Fruit fly (Drosophila melanogaster) whole organism, embryonic: ENCODE results near the gene erm.
A peak's percentile ranks its signal among the peaks of the same experiment; 100 is the strongest.

Experiments used
- Atf6 ChIP-seq: fragments of 200-800 bp; sonication (Bioruptor generic); IDR thresholded peaks from 2 replicates; pipeline ENCODE4 v1.3.6; 2022; ENCODE audit warnings: missing biosample characterization, missing genetic modification characterization
- BtbVII ChIP-seq: fragments of 200-800 bp; sonication (Bioruptor generic); optimal IDR thresholded peaks from 3 replicates; lab custom pipeline; 2017; ENCODE audit warnings: missing biosample characterization, mild to moderate bottlenecking, missing genetic modification characterization
- CG1024 ChIP-seq: fragments of 200-800 bp; sonication (Bioruptor generic); IDR thresholded peaks from 2 replicates; pipeline ENCODE4 v1.3.6; 2022; ENCODE audit warnings: missing biosample characterization, missing genetic modification characterization
- CG10979 ChIP-seq: fragments of 200-800 bp; sonication (Bioruptor generic); optimal IDR thresholded peaks from 2 replicates; lab custom pipeline; 2018; ENCODE audit warnings: missing biosample characterization, mild to moderate bottlenecking, missing genetic modification characterization, moderate library complexity
- CG11085 ChIP-seq: fragments of 200-800 bp; sonication (Bioruptor generic); IDR thresholded peaks from 2 replicates; pipeline ENCODE4 v1.3.6; 2022; ENCODE audit warnings: missing biosample characterization, missing genetic modification characterization
- CG11247 ChIP-seq: fragments of 200-800 bp; sonication (Bioruptor generic); IDR thresholded peaks from 2 replicates; pipeline ENCODE4 v1.3.6; 2022; ENCODE audit warnings: missing biosample characterization, missing genetic modification characterization
- CG11560 ChIP-seq: fragments of 200-800 bp; sonication (Bioruptor generic); IDR thresholded peaks from 3 replicates; pipeline ENCODE4 v1.3.6; 2022; ENCODE audit warnings: missing biosample characterization, missing genetic modification characterization
- CG11695 ChIP-seq: fragments of 200-800 bp; sonication (Bioruptor generic); IDR thresholded peaks from 3 replicates; pipeline ENCODE4 v1.3.6; 2022; ENCODE audit warnings: missing biosample characterization, missing genetic modification characterization
- CG1233 ChIP-seq: fragments of 200-800 bp; sonication (Bioruptor generic); optimal IDR thresholded peaks from 4 replicates; lab custom pipeline; 2018; ENCODE audit warnings: missing biosample characterization, mild to moderate bottlenecking, missing genetic modification characterization
- CG12391 ChIP-seq: fragments of 200-800 bp; sonication (Bioruptor generic); optimal IDR thresholded peaks from 3 replicates; lab custom pipeline; 2018; ENCODE audit warnings: missing biosample characterization, mild to moderate bottlenecking, missing genetic modification characterization, moderate library complexity
- CG13775 ChIP-seq: fragments of 200-800 bp; sonication (Bioruptor generic); optimal IDR thresholded peaks from 3 replicates; lab custom pipeline; 2017; ENCODE audit warnings: missing biosample characterization, mild to moderate bottlenecking, missing genetic modification characterization
- CG1603 ChIP-seq: fragments of 200-800 bp; sonication (Bioruptor generic); optimal IDR thresholded peaks from 2 replicates; lab custom pipeline; 2019; ENCODE audit warnings: missing biosample characterization, mild to moderate bottlenecking, missing genetic modification characterization, moderate library complexity
- CG1647 ChIP-seq: fragments of 200-800 bp; sonication (Bioruptor generic); optimal IDR thresholded peaks from 3 replicates; lab custom pipeline; 2016; ENCODE audit warnings: missing biosample characterization, missing genetic modification characterization
- CG16863 ChIP-seq: fragments of 200-800 bp; sonication (Bioruptor generic); optimal IDR thresholded peaks from 3 replicates; lab custom pipeline; 2016; ENCODE audit warnings: missing biosample characterization, missing genetic modification characterization
- CG18764 ChIP-seq: fragments of 200-800 bp; sonication (Bioruptor generic); optimal IDR thresholded peaks from 3 replicates; lab custom pipeline; 2016; ENCODE audit warnings: missing biosample characterization, missing genetic modification characterization
- CG32772 ChIP-seq: fragments of 200-800 bp; sonication (Bioruptor generic); IDR thresholded peaks from 2 replicates; pipeline ENCODE4 v1.3.6; 2022; ENCODE audit warnings: missing biosample characterization, missing genetic modification characterization
- CG33213 ChIP-seq: fragments of 200-800 bp; sonication (Bioruptor generic); optimal IDR thresholded peaks from 3 replicates; lab custom pipeline; 2016; ENCODE audit warnings: missing biosample characterization, missing genetic modification characterization
- CG42726 ChIP-seq: fragments of 200-800 bp; sonication (Bioruptor generic); IDR thresholded peaks from 2 replicates; pipeline ENCODE4 v1.3.6; 2022; ENCODE audit warnings: missing biosample characterization, missing genetic modification characterization; ENCODE audit not compliant: partially characterized antibody
- CG4328 ChIP-seq: fragments of 200-800 bp; sonication (Bioruptor generic); optimal IDR thresholded peaks from 3 replicates; lab custom pipeline; 2017; ENCODE audit warnings: missing biosample characterization, missing genetic modification reagents, missing genetic modification characterization
- CG43689 ChIP-seq: fragments of 200-800 bp; sonication (Bioruptor generic); IDR thresholded peaks from 2 replicates; pipeline ENCODE4 v1.3.6; 2022; ENCODE audit warnings: missing biosample characterization, missing genetic modification characterization
- CG4404 ChIP-seq: fragments of 200-800 bp; sonication (Bioruptor generic); IDR thresholded peaks from 2 replicates; pipeline ENCODE4 v1.3.6; 2022; ENCODE audit warnings: missing biosample characterization, missing genetic modification characterization
- CG7556 ChIP-seq: fragments of 200-800 bp; sonication (Bioruptor generic); optimal IDR thresholded peaks from 2 replicates; lab custom pipeline; 2017; ENCODE audit warnings: missing biosample characterization, mild to moderate bottlenecking, missing genetic modification characterization
- CG9609 ChIP-seq: fragments of 200-800 bp; sonication (Bioruptor generic); optimal IDR thresholded peaks from 3 replicates; lab custom pipeline; 2016; ENCODE audit warnings: missing biosample characterization, missing genetic modification characterization
- CHES-1-like ChIP-seq: fragments of 200-800 bp; sonication (Bioruptor generic); optimal IDR thresholded peaks from 2 replicates; lab custom pipeline; 2016; ENCODE audit warnings: missing biosample characterization, missing genetic modification characterization
- Dbx ChIP-seq: fragments of 200-800 bp; sonication (Bioruptor generic); IDR thresholded peaks from 3 replicates; pipeline ENCODE4 v1.3.6; 2022; ENCODE audit warnings: missing biosample characterization, missing genetic modification characterization
- Dip3 ChIP-seq: fragments of 200-800 bp; sonication (Bioruptor generic); optimal IDR thresholded peaks from 3 replicates; lab custom pipeline; 2016; ENCODE audit warnings: missing biosample characterization, missing genetic modification characterization
- H15 ChIP-seq: fragments of 200-800 bp; sonication (Bioruptor generic); IDR thresholded peaks from 3 replicates; pipeline ENCODE4 v1.3.6; 2022; ENCODE audit warnings: missing biosample characterization, missing genetic modification characterization
- Pdp1 ChIP-seq, 2 experiments: fragments of 200-800 bp; sonication (Bioruptor generic); optimal IDR thresholded peaks; 3 replicates each; lab custom pipeline; 2016; ENCODE audit warnings: missing biosample characterization in 2 of 2, missing genetic modification characterization in 2 of 2, mild to moderate bottlenecking in 1 of 2, moderate library complexity in 1 of 2
- Sox102F ChIP-seq: fragments of 200-800 bp; sonication (Bioruptor generic); optimal IDR thresholded peaks from 2 replicates; lab custom pipeline; 2018; ENCODE audit warnings: missing biosample characterization, mild to moderate bottlenecking, missing genetic modification characterization, moderate library complexity
- Spps ChIP-seq: fragments of 200-800 bp; sonication (Bioruptor generic); optimal IDR thresholded peaks from 2 replicates; lab custom pipeline; 2018; ENCODE audit warnings: missing biosample characterization, mild to moderate bottlenecking, missing genetic modification characterization
- Vsx1 ChIP-seq: fragments of 200-800 bp; sonication (Bioruptor generic); optimal IDR thresholded peaks from 2 replicates; lab custom pipeline; 2017; ENCODE audit warnings: missing biosample characterization, mild to moderate bottlenecking, missing genetic modification characterization, missing genetic modification reagents
- ac ChIP-seq: fragments of 200-800 bp; sonication (Bioruptor generic); optimal IDR thresholded peaks from 3 replicates; lab custom pipeline; 2017; ENCODE audit warnings: missing biosample characterization, mild to moderate bottlenecking, missing genetic modification characterization
- btn ChIP-seq: fragments of 200-800 bp; sonication (Bioruptor generic); optimal IDR thresholded peaks from 2 replicates; lab custom pipeline; 2016; ENCODE audit warnings: missing biosample characterization, missing genetic modification characterization
- cas ChIP-seq: fragments of 200-800 bp; sonication (Bioruptor generic); IDR thresholded peaks from 2 replicates; pipeline ENCODE4 v1.3.6; 2022; ENCODE audit warnings: missing biosample characterization, missing genetic modification characterization
- crp ChIP-seq, 2 experiments: fragments of 200-800 bp; sonication (Bioruptor generic); optimal IDR thresholded peaks; 2 replicates in 1 of 2; 3 replicates in 1 of 2; lab custom pipeline; 2017; ENCODE audit warnings: missing biosample characterization in 2 of 2, missing genetic modification characterization in 2 of 2, mild to moderate bottlenecking in 1 of 2, moderate library complexity in 1 of 2
- dati ChIP-seq: fragments of 200-800 bp; sonication (Bioruptor generic); IDR thresholded peaks from 2 replicates; pipeline ENCODE4 v1.3.6; 2022; ENCODE audit warnings: missing biosample characterization, missing genetic modification characterization
- dpn ChIP-seq, 2 experiments: fragments of 200-800 bp; sonication (Bioruptor generic); optimal IDR thresholded peaks; 3 replicates each; lab custom pipeline; 2016; ENCODE audit warnings: missing biosample characterization in 2 of 2, missing genetic modification characterization in 2 of 2
- eve ChIP-seq, 2 experiments: fragments of >200 bp; optimal IDR thresholded peaks; 2 replicates each; lab custom pipeline; 2017; ENCODE audit warnings: missing biosample characterization in 2 of 2, missing genetic modification characterization in 2 of 2
- fu2 ChIP-seq: fragments of 200-800 bp; sonication (Bioruptor generic); optimal IDR thresholded peaks from 2 replicates; lab custom pipeline; 2016; ENCODE audit warnings: missing biosample characterization, missing genetic modification characterization
- gce ChIP-seq: fragments of 200-800 bp; sonication (Bioruptor generic); IDR thresholded peaks from 3 replicates; pipeline ENCODE4 v1.3.6; 2022; ENCODE audit warnings: missing biosample characterization, missing genetic modification characterization
- kni ChIP-seq: fragments of 200-800 bp; sonication (Bioruptor generic); optimal IDR thresholded peaks from 3 replicates; lab custom pipeline; 2017; ENCODE audit warnings: mild to moderate bottlenecking, missing biosample characterization, missing genetic modification reagents, missing genetic modification characterization
- knrl ChIP-seq: fragments of 200-800 bp; sonication (Bioruptor generic); IDR thresholded peaks from 3 replicates; pipeline ENCODE4 v1.3.6; 2022; ENCODE audit warnings: missing biosample characterization, missing genetic modification characterization; ENCODE audit not compliant: partially characterized antibody
- lmd ChIP-seq: fragments of 200-800 bp; sonication (Bioruptor generic); IDR thresholded peaks from 2 replicates; pipeline ENCODE4 v1.3.6; 2022; ENCODE audit warnings: missing biosample characterization, missing genetic modification characterization
- mam ChIP-seq: fragments of 200-800 bp; sonication (Bioruptor generic); optimal IDR thresholded peaks from 3 replicates; lab custom pipeline; 2016; ENCODE audit warnings: missing biosample characterization, missing genetic modification characterization
- nau ChIP-seq: fragments of 200-800 bp; sonication (Bioruptor generic); optimal IDR thresholded peaks from 3 replicates; lab custom pipeline; 2017; ENCODE audit warnings: missing biosample characterization, mild to moderate bottlenecking, missing genetic modification characterization, missing genetic modification reagents
- oc ChIP-seq: fragments of 200-800 bp; sonication (Bioruptor generic); optimal IDR thresholded peaks from 2 replicates; lab custom pipeline; 2018; ENCODE audit warnings: missing biosample characterization, mild to moderate bottlenecking, missing genetic modification characterization, moderate library complexity
- seq ChIP-seq: fragments of 200-800 bp; sonication (Bioruptor generic); IDR thresholded peaks from 2 replicates; pipeline ENCODE4 v1.3.6; 2022; ENCODE audit warnings: missing biosample characterization, missing genetic modification characterization
- stc ChIP-seq: fragments of 200-800 bp; sonication (Bioruptor generic); IDR thresholded peaks from 2 replicates; pipeline ENCODE4 v1.3.6; 2022; ENCODE audit warnings: missing biosample characterization, missing genetic modification characterization
- tll ChIP-seq, 2 experiments: fragments of 200-800 bp in 1 of 2; fragments of >200 bp in 1 of 2; sonication (Bioruptor generic) in 1 of 2; optimal IDR thresholded peaks; 2 replicates each; lab custom pipeline; 2017 to 2019; ENCODE audit warnings: missing biosample characterization in 2 of 2, missing genetic modification characterization in 2 of 2, mild to moderate bottlenecking in 1 of 2, moderate library complexity in 1 of 2
- trh ChIP-seq: fragments of 200-800 bp; sonication (Bioruptor generic); optimal IDR thresholded peaks from 2 replicates; lab custom pipeline; 2016; ENCODE audit warnings: missing biosample characterization, missing genetic modification characterization
- twi ChIP-seq: fragments of 200-800 bp; optimal IDR thresholded peaks from 2 replicates; lab custom pipeline; 2019; ENCODE audit warnings: missing biosample characterization, mild to moderate bottlenecking, missing genetic modification characterization, moderate library complexity
- unc-4 ChIP-seq: fragments of 200-800 bp; sonication (Bioruptor generic); IDR thresholded peaks from 2 replicates; pipeline ENCODE4 v1.3.6; 2022; ENCODE audit warnings: missing biosample characterization, missing genetic modification characterization; ENCODE audit not compliant: partially characterized antibody

erm gene

DNA sequence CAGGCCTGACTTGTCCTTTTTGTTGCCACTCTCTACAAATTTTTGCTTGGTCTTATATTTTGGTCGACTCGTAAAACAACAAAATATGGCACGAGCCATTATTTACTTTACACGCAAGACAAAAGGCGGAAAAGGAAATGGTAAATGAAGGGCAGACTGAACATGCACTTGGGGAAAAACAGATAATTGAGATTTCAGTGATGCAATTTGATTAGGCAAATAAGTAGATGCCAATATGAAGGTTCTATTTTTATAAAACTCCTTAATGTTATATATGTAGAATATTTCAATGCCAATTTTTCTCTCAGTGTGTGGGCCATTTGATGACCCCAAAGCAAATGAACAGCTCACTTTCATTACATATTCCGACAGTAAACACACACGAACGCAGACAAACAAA lies 45.0 kb upstream of the erm start (continued):
- TF ChIP-seq CG42726 (GFP tag; lab: Robert Waterston, UW) (no peak), unc-4 (GFP tag; lab: Robert Waterston, UW) (no peak), BtbVII (GFP tag; lab: Kevin White, UChicago) (peak; percentile 10), nau (GFP tag; lab: Kevin White, UChicago) (no peak), seq (GFP tag; lab: Robert Waterston, UW) (no peak), H15 (GFP tag; lab: Robert Waterston, UW) (no peak), CG4404 (GFP tag; lab: Robert Waterston, UW) (no peak), CG11085 (GFP tag; lab: Robert Waterston, UW) (no peak), ac (GFP tag; lab: Kevin White, UChicago) (no peak), trh (GFP tag; lab: Kevin White, UChicago) (no peak), dati (GFP tag; lab: Robert Waterston, UW) (no peak), knrl (GFP tag; lab: Robert Waterston, UW) (no peak), gce (GFP tag; lab: Robert Waterston, UW) (no peak), stc (GFP tag; lab: Robert Waterston, UW) (0 out of 2 replicates have a peak, but pooled peaks have one; percentile 29), CG9609 (GFP tag; lab: Kevin White, UChicago) (no peak), CG33213 (GFP tag; lab: Kevin White, UChicago) (no peak), CG7556 (GFP tag; lab: Kevin White, UChicago) (peak; percentile 13), CG16863 (GFP tag; lab: Kevin White, UChicago) (no peak), mam (GFP tag; lab: Kevin White, UChicago) (no peak), cas (GFP tag; lab: Robert Waterston, UW) (no peak), eve (GFP tag; optimal IDR thresholded peaks at IDR 0.05; lab: Kevin White, UChicago) (peak in 1 of 2 experiments; percentile 41), CG11560 (tag; lab: Robert Waterston, UW) (no peak), tll (GFP tag; optimal IDR thresholded peaks at IDR 0.05; lab: Kevin White, UChicago) (no peak), oc (tag; lab: Kevin White, UChicago) (no peak), fu2 (GFP tag; lab: Kevin White, UChicago) (no peak), CG32772 (no peak), CHES-1-like (GFP tag; lab: Kevin White, UChicago) (no peak), CG4328 (GFP tag; lab: Kevin White, UChicago) (no peak), btn (no peak), CG43689 (GFP tag; lab: Robert Waterston, UW) (no peak), dpn (GFP tag; optimal IDR thresholded peaks at IDR 0.05; lab: Kevin White, UChicago) (no peak), CG1233 (GFP tag; lab: Kevin White, UChicago) (no peak), lmd (GFP tag; lab: Robert Waterston, UW) (peak; percentile 47; the same call in 1 of the 2 replicates), Spps (tag; lab: Kevin White, UChicago) (no peak), Dip3 (peak; percentile 26), CG1647 (no peak), twi (no peak), Vsx1 (no peak), Dbx (GFP tag; lab: Robert Waterston, UW) (no peak), CG11695 (GFP tag; lab: Robert Waterston, UW) (no peak), CG11247 (no peak), CG12391 (no peak), CG1024 (GFP tag; lab: Robert Waterston, UW) (no peak), Atf6 (GFP tag; lab: Robert Waterston, UW) (no peak), CG13775 (GFP tag; lab: Kevin White, UChicago) (no peak), CG1603 (tag; lab: Kevin White, UChicago) (no peak), CG10979 (tag; lab: Kevin White, UChicago) (no peak), kni (GFP tag; lab: Kevin White, UChicago) (no peak), crp (GFP tag; optimal IDR thresholded peaks at IDR 0.05; lab: Kevin White, UChicago) (no peak), Sox102F (GFP tag; lab: Kevin White, UChicago) (no peak), Pdp1 (GFP tag; optimal IDR thresholded peaks at IDR 0.05; lab: Kevin White, UChicago) (no peak), CG18764 (GFP tag; lab: Kevin White, UChicago) (no peak)
